Worm (Caenorhabditis elegans) whole organism, late embryonic: ENCODE results near the gene ador-1.

Experiments
- K02D7.2 ChIP-seq: sonication (generic microtip); optimal IDR thresholded peaks from 2 replicates; lab custom pipeline; 2017; ENCODE audit warnings: mild to moderate bottlenecking, missing genetic modification characterization, missing compliant biosample characterization
- ama-1 ChIP-seq: fragments of 150-350 bp; optimal IDR thresholded peaks from 2 replicates; lab custom pipeline; 2014
- ceh-9 ChIP-seq: sonication (generic microtip); optimal IDR thresholded peaks from 2 replicates; lab custom pipeline; 2016; ENCODE audit warnings: mild to moderate bottlenecking, missing genetic modification characterization, inconsistent platforms, missing compliant biosample characterization
- dve-1 ChIP-seq: sonication (generic microtip); optimal IDR thresholded peaks from 2 replicates; lab custom pipeline; 2017; ENCODE audit warnings: antibody characterized with exemption, mild to moderate bottlenecking, missing genetic modification characterization, missing compliant biosample characterization
- elt-2 ChIP-seq: sonication (generic microtip); optimal IDR thresholded peaks from 2 replicates; lab custom pipeline; 2016; ENCODE audit warnings: missing genetic modification reagents, missing genetic modification characterization, missing compliant biosample characterization
- fkh-10 ChIP-seq: fragments of 150-350 bp; optimal IDR thresholded peaks from 2 replicates; lab custom pipeline; 2014; ENCODE audit warnings: missing biosample characterization, missing genetic modification reagents, missing genetic modification characterization
- lin-11 ChIP-seq: fragments of 200-800 bp; sonication (Bioruptor generic); optimal IDR thresholded peaks from 2 replicates; lab custom pipeline; 2018; ENCODE audit warnings: mild to moderate bottlenecking, missing genetic modification characterization, missing compliant biosample characterization
- mec-3 ChIP-seq: sonication (generic microtip); optimal IDR thresholded peaks from 2 replicates; lab custom pipeline; 2016; ENCODE audit warnings: borderline replicate concordance, missing genetic modification characterization, missing compliant biosample characterization
- nhr-232 ChIP-seq: sonication (generic microtip); optimal IDR thresholded peaks from 2 replicates; lab custom pipeline; 2016; ENCODE audit warnings: missing genetic modification characterization, missing compliant biosample characterization
- pat-9 ChIP-seq: fragments of 200-800 bp; sonication (Bioruptor generic); optimal IDR thresholded peaks from 2 replicates; lab custom pipeline; 2018; ENCODE audit warnings: mild to moderate bottlenecking, missing genetic modification characterization, moderate library complexity, missing compliant biosample characterization
- pha-2 ChIP-seq: sonication (generic microtip); optimal IDR thresholded peaks from 2 replicates; lab custom pipeline; 2017; ENCODE audit warnings: mild to moderate bottlenecking, missing genetic modification characterization, missing compliant biosample characterization
- ztf-16 ChIP-seq: sonication (generic microtip); optimal IDR thresholded peaks from 2 replicates; lab custom pipeline; 2017; ENCODE audit warnings: missing genetic modification characterization, missing compliant biosample characterization

- no peak for TF ChIP-seq K02D7.2
- no peak for TF ChIP-seq ceh-9
- no peak for TF ChIP-seq ama-1 (lab: Kevin White, UChicago)
- no peak for TF ChIP-seq dve-1 (tag; lab: Kevin White, UChicago)
- no peak for TF ChIP-seq elt-2 (tag; lab: Kevin White, UChicago)
- no peak for TF ChIP-seq pat-9
- TF ChIP-seq pha-2 (tag; lab: Kevin White, UChicago): no peak
- TF ChIP-seq nhr-232: no peak
- no peak for TF ChIP-seq ztf-16 (tag; lab: Kevin White, UChicago)
- TF ChIP-seq lin-11 (tag; lab: Kevin White, UChicago): no peak
- TF ChIP-seq fkh-10: no peak
- no peak for TF ChIP-seq mec-3 (tag; lab: Kevin White, UChicago)
Measured at ce11 chrII:12539395-12539794, 36.7 kb upstream of the ador-1 start.
